Fruit fly (Drosophila melanogaster): ENCODE measurements around the gene muc.

- TF ChIP-seq Ets98B (GFP tag; IDR thresholded peaks at IDR 0.05) (no peak), Snoo (tag; optimal IDR thresholded peaks at IDR 0.05) (no peak), CG17806 (tag; optimal IDR thresholded peaks at IDR 0.05) (no peak), CG8159 (tag; optimal IDR thresholded peaks at IDR 0.05) (no peak), D1 (tag; optimal IDR thresholded peaks at IDR 0.05) (no peak), CG10348 (GFP tag; IDR thresholded peaks at IDR 0.05) (no peak), CG8301 (tag; optimal IDR thresholded peaks at IDR 0.05) (no peak), CG34367 (tag; optimal IDR thresholded peaks at IDR 0.05) (no peak), gl (tag; optimal IDR thresholded peaks at IDR 0.05) (no peak), CG14655 (GFP tag; optimal IDR thresholded peaks at IDR 0.05) (no peak)
Observed at dm6 chr2L:7442929-7443328, 16.3 kb downstream of the muc start.
